Worm (Caenorhabditis elegans) whole organism, late embryonic: Measurements from ENCODE around the gene btb-7.

Source experiments
- ceh-24 ChIP-seq: sonication (generic microtip); optimal IDR thresholded peaks from 2 replicates; lab custom pipeline; 2016; ENCODE audit warnings: mild to moderate bottlenecking, missing genetic modification characterization, missing compliant biosample characterization
- che-1 ChIP-seq: sonication (generic microtip); optimal IDR thresholded peaks from 2 replicates; lab custom pipeline; 2016; ENCODE audit warnings: mild to moderate bottlenecking, missing genetic modification characterization, missing compliant biosample characterization
- dmd-4 ChIP-seq: sonication (generic microtip); optimal IDR thresholded peaks from 2 replicates; lab custom pipeline; 2016; ENCODE audit warnings: borderline replicate concordance, missing genetic modification characterization, missing compliant biosample characterization
- elt-4 ChIP-seq: sonication (generic microtip); optimal IDR thresholded peaks from 2 replicates; lab custom pipeline; 2016; ENCODE audit warnings: missing genetic modification characterization, missing compliant biosample characterization
- hlh-30 ChIP-seq: sonication (generic microtip); optimal IDR thresholded peaks from 2 replicates; lab custom pipeline; 2017; ENCODE audit warnings: antibody characterized with exemption, missing genetic modification characterization, missing compliant biosample characterization; ENCODE audit not compliant: insufficient read depth
- lin-11 ChIP-seq: fragments of 200-800 bp; sonication (Bioruptor generic); optimal IDR thresholded peaks from 2 replicates; lab custom pipeline; 2018; ENCODE audit warnings: mild to moderate bottlenecking, missing genetic modification characterization, missing compliant biosample characterization
- npax-4 ChIP-seq: sonication (generic microtip); optimal IDR thresholded peaks from 2 replicates; lab custom pipeline; 2016; ENCODE audit warnings: missing genetic modification characterization, missing compliant biosample characterization
- odd-2 ChIP-seq: sonication (generic microtip); optimal IDR thresholded peaks from 2 replicates; lab custom pipeline; 2017; ENCODE audit warnings: antibody characterized with exemption, mild to moderate bottlenecking, missing genetic modification characterization, missing compliant biosample characterization
- pha-2 ChIP-seq: sonication (generic microtip); optimal IDR thresholded peaks from 2 replicates; lab custom pipeline; 2017; ENCODE audit warnings: mild to moderate bottlenecking, missing genetic modification characterization, missing compliant biosample characterization
- tbx-2 ChIP-seq: sonication (generic microtip); optimal IDR thresholded peaks from 2 replicates; lab custom pipeline; 2016; ENCODE audit warnings: missing genetic modification characterization, missing compliant biosample characterization

ce11 chrII:1706385-1706784 is 6.7 kb upstream of the btb-7 start, which contains the start of gene sdz-18:
- TF ChIP-seq lin-11 (tag; lab: Kevin White, UChicago) (no peak), hlh-30 (tag; lab: Kevin White, UChicago) (no peak), ceh-24 (tag; lab: Kevin White, UChicago) (no peak), elt-4 (tag; lab: Kevin White, UChicago) (no peak), dmd-4 (tag; lab: Kevin White, UChicago) (no peak), pha-2 (tag; lab: Kevin White, UChicago) (no peak), che-1 (no peak), tbx-2 (no peak), odd-2 (tag; lab: Kevin White, UChicago) (no peak), npax-4 (no peak)
